Fruit fly (Drosophila melanogaster) ovary, adult (tissue): ENCODE measurements around the gene CG11811.

Source experiments
- CG17801 ChIP-seq: fragments of 200-800 bp; optimal IDR thresholded peaks from 2 replicates; lab custom pipeline; 2019; ENCODE audit warnings: missing biosample characterization, mild to moderate bottlenecking, missing genetic modification characterization, moderate library complexity; ENCODE audit not compliant: partially characterized antibody

CG11811 gene

DNA sequence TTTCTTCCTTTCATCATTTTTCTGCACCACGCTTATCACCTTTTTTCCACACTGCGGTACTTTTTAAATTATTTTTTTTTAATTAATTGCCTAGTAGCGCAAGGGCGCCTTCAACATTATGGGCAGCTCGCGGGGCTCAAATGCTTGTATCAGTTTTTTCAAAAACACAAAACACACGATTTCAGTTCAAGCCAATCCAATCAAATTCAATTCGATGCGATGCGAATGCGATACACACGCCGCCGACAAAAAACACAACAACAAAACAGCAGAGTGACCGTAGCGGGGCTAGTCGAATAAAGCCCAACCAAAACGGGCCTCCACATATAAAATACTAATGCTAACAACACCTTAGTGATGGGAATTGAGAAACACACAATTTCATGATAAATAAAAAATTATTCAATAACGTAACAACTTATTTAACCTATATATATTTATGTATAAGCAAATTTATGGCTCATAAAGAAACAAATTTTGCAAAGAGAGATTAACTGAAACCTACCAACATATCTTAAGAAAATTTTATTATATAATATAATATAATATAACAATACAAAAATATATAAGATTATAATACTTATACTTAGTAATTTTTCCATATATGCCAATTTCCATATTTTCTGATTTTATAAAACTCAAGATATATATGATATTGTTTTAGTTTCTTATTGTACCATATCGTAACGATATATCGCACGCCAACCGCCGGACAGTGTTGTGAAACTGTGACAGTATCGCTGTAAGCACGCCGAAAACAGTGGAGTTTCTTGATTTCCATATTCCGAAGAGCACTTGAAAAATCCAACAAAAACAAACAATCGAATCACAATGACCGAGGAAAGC is 29.9 kb upstream of the CG11811 start, which contains the start of the genes CG32066 and CG8003:
TSS of gene CG32066 (minus strand) at position 270 of the 846 bp plus-strand sequence.
TSS of gene CG8003 (plus strand) at position 732 of the 846 bp plus-strand sequence.
- peak; percentile 53 for TF ChIP-seq CG17801

DNA sequence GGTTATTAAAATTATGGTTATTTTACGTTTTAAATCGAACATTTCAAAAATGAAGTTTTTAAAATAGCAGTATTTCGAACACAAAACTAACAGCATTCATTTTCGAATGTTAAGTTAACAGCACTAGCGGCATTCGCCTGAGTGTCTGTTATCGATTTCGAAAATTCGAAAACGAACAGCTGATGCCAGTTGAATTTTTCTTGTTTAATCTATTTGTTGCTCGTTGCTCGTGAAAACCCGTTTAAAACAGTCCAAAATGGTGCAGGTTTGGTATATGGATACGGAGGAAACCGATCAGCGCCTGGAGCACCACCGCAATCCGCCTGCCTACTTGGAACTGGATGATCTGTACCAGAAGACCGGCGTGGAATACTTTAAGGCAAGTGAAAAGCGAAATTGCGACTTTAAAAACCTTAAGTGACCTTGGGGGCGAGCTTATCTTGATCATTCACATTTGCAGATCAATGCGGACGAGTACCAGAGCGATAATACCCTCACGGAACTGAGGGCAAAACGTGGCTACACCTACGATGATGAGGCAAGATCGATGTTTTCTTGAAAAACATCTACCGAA is 27.5 kb upstream of the CG11811 start, which contains the start of gene Adi1:
TSS of gene Adi1 (plus strand) at position 187 of the 574 bp plus-strand sequence.
- no peak for TF ChIP-seq CG17801

DNA sequence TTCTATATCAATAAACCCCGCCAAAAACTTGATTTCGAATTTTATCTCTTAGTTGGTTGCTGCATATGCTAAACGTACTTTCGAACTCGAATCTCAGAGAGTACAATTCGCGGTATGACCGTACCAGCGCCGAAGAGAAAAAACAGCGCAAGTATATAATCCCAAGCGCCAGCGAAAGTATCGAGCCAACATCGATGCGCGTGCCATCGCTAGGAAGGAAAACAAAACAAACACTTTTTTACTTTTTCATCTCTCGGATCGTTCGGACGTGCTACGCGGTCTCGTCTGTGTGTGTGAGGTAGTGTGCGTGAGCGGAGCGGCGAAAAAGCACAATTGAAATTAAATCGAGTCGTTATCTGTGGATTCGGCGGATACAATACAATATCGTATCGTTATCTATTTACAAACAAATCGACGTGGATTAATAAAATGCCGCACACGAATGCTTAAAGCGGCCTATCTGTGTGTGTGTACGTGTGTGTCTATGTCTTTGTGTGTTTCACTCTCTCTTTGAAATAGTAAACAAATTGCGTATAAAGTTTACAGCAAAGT is 26.2 kb upstream of the CG11811 start, which contains the start of gene simj:
TSS of gene simj (plus strand) at position 229 of the 552 bp plus-strand sequence.
- TF ChIP-seq CG17801, result peak; percentile 79

DNA sequence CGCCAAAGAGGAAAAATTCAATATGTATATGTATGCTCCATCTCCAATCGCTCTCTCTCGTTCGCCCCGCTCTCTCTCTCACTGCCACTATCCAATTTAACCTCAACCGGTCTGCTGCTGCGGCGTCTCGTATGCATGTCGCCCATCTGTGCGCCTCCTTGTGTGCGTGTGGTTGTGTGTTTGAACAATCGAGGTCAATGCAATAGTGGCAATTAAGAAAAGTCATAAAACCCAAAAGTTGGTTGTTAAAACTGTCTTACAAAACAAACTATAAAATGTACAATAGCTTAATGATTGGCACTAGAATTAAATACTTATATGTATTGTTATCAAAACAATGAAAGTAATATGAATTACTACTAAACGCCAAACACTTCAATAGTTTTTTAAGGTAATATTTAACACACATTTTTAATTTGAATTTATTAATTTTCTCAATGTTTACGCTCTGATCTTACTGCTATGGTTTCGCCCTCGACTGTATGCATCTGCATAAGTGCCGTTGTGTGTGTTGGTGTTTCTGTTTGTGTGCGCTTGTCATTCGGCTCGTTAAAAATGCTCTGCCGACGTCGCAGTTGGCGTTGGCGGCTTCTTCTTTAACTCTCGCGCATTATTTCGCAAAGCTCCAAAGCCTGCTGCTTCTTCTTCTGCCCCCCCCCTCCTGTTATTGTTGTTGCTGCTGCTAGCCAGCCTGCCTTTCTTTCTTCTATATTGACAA is 25.2 kb upstream of the CG11811 start:
- TF ChIP-seq CG17801, result peak; percentile 98

DNA sequence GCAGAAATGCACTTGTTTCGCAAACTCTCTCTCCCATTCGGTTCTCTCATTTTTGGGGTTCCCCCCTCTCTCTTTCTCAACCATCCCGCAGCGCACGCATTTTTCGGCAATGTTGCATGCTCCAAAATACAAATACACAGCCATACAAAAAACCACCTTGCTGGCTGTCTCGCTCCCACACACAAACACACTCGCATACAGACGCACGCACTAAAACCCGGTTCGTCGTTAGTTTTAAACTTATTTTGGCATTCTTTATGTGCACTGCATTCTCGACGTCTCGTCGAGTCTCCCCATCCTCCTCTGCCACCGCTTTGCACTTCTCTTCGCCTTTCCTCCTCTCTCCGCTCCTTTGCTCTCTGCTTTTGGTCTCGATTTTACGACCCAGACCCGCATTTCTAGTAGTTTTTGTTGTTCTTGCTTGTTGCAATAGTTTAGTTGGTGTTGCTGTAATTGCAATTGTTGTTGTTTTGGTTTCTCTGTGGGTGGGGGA is 24.3 kb upstream of the CG11811 start:
- no peak for TF ChIP-seq CG17801

DNA sequence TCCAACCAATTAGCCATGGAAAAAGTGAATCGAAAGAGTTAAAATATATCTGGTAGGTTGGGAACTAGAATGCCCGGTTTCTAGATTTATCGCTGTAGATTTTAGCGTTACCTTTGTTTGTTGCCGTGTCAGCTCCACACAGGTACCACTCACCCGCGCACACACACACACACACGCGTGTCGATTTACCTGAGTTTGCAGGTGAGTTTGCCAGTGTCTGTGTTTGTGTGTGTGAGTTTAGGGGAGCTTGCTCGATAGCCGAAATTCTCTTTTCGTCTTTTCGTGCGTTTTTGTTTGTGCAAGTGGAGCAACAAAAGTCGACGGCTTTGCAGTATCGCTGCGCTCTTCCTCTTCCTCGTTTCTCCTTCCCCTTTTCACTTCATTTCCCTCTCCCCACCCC is 23.5 kb upstream of the CG11811 start:
- no peak for TF ChIP-seq CG17801

DNA sequence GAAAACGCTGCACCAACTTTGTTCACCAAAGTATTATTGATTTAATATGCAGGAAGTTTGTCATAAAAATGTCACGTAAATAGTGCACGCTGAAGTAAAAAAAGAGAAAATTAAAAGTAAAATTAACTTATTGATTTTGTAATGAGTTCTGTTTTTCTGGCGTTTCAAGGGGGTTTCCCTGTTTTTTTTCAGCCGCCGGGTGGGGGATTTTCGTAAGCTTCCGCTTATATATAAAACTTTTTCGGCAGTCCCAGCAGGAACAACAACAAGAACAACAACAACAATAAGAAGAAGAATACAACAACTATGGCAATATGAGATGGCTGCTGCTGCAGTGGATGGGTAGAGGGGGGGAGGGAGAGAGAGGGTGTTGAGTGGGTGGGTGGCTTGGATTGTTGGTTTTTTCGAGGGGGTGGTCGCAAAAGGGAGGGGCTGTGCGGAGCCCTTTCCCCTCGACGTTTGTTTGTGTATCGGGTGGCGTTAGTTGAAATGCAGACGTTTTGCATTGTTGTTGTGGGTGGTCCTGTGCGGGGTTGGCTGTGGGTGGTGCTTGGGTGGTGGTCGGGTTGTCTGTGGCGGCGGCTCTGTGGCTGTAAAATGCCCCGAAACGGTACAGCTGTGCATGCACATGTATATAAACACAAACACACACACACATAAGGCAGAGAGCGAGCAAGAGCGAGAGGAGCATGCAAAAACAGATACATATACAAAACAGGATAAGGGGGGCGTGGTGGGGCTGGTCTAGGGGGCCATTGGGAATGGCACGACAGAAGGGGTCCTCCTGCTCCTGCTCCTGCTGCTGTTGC is 21.0 kb upstream of the CG11811 start:
- TF ChIP-seq CG17801, result no peak

DNA sequence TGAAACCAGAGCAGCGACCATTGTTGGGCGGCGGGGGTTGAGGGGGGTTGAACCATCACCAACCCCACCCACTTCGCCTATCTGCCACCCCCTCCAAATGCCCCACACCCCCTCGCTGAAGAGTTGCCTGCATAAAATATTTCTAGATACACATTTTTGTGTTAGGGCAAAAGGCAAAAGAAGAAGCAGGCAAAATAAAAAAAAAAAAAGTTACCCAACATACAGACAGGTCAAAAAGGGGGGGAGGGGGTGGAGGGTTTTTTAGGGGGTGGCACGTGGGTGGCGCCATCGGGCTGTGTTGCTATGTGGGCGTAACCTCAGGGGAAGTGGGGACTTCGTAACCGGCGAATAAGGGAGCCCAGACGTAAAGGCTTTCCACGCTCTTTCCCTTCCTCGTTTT is 18.3 kb upstream of the CG11811 start:
- no peak for TF ChIP-seq CG17801

DNA sequence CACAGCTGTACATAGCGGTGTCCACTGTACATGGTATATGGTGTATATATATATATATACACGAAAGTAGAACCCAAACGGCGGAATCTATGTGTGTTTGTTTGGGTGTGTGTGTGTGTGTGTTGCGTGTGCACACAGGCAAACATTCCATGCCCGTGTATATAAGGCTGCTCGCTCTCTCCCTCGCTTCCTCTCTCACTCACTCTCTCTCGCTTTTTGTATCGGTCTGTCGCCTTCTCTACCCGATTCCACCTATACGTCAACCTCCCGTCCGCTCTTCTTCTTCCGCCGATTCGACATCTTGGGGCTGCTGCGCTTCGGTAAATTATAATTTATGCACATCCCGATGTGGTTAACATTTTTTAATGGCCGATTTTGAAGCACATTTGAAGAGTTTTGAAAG is 16.7 kb upstream of the CG11811 start:
- TF ChIP-seq CG17801, result no peak

DNA sequence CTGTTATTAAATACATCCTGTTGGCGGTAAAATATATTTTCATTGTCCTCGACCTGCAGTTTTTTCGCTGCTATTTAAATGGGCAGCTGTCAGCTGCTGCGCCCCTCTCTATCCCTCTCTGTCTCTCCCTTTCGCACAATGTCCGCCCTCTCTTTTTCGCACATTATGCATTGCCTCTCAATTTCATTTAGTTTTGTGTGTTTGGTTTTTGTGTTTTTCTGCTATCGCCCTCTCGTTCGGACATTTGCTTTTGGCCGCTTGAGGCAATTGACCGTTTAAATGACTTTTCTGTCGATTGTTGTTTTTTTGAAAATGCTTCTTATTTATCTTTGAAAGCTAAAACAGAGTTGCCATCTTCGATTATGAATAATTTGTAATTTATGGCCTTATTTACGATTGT is 15.9 kb upstream of the CG11811 start:
- no peak for TF ChIP-seq CG17801

DNA sequence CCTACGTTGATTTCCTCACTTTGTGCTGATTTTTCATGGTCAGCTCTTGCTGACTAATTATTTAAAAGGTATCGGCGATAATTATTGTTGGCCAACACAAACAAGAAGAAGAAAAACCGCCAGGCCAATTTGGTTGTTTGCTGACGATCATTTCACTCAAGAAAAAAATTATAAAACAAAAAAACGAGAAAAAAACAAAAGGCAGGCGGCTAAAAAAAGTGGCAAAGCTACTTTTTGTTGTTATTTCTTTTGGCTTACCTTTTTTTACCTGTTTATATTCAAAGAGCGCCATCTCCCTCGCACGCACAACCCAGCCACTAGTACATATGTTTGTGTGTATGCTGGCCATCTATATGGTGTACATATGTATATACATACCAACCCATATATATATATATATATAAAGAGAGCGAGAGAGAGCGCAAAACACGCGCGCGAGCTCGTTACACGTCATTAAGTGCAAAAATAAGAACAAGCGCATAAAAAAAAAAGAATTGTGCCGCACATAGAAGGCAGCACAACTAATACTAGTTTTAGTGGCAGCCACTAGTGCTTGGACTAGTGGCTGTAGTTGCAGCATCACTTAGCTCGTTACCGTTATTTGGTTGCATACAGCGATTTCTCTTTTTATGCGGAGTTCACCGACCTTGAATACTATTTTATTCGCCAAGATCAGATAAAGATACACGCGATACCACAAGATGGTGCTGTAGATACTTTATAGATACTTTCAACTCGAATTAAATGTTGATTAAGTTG is 15.0 kb upstream of the CG11811 start:
- peak; percentile 95 for TF ChIP-seq CG17801

DNA sequence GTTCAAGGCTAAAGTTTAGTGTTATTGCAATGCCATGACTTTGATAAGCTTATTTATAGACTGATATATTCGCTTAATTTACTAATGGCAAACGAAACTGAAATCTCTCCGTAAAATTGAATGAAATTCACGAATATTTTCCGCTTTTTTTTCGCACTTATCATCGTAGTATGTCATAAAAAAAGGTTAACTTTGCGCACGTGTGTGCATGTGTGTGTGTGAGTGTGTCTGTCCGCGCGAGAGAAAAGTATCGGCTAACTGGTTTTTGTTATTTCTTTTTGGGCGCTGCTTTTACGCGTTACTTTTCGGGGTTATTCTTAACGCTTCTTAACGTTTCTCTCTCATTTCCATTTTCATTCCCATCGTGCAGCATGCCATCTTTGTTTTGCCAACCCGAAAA is 13.0 kb upstream of the CG11811 start:
- TF ChIP-seq CG17801, result peak; percentile 58

DNA sequence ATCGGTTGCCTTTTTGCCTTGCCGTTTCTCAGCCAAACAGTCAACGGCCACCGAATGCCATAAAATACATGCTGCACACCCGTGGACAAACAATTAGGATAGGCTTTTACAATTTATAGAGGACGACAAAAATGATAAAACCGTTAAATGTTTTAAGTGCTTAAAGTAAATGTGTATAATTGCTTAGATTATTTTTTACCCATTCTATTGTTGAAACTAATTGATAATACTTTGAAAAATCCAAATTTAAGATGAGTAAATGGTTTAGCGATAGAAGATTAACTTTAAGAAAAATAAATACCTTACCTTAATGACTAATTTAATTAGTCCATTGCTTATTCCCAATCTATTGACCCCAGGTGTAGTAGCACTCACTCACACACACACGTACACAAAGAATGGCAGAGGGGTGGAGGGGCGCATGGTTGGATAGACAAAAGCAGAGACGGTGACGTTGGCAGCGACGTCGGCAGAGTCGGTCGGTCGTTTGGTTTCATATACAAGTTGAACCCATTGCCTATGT is 12.2 kb upstream of the CG11811 start:
- TF ChIP-seq CG17801, result peak; percentile 84

DNA sequence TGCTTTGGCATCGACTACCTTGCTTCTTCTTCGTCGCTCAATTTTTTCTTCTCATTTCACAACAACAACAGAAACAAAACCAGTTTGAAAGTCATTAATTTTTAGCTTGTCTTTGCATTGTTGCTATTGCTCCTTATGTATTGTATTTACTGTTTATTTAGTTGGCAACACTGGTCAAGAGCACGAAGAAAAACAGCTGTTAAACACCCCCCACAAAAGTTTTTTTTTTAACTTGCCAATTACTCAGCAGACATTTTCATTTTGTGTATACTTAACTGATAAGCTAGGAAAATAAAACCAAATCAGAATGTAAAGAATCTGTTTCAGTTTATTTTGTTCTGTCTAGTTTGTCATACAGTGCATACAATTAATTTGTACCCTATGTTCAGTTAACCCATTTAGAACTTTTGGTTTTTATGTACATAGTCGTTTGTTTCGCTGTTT is 11.1 kb upstream of the CG11811 start:
- TF ChIP-seq CG17801, result peak; percentile 43

DNA sequence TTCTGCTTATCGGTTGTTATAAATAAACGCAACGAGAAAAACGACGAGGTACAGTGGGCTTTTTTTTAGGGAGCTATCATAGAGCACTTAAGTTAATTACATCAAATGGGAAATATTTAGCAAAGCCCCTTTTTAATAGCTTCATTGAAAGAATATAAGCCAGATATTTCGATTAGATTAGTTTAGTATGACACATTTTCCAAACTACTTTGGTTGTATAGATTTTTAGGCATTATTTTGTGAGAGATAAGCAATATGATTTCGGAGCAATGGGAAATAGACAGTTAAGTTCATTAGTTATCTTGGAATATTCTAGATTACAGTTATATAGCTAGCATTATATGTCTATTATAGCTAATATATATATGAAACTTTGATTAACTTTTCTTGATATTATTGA is 10.6 kb upstream of the CG11811 start:
- no peak for TF ChIP-seq CG17801
